Worm (Caenorhabditis elegans) whole organism, L4 larva: ENCODE results near the gene srbc-50.

ENCODE experiments used
- R02D3.7 ChIP-seq: fragments of 150-350 bp; sonication (generic microtip); optimal IDR thresholded peaks from 3 replicates; lab custom pipeline; 2014; ENCODE audit warnings: missing biosample characterization, missing genetic modification characterization
- Y75B8A.6 ChIP-seq: fragments of 200-800 bp; sonication (Bioruptor generic); IDR thresholded peaks from 2 replicates; pipeline ENCODE4 v1.3.6; 2022; ENCODE audit warnings: missing genetic modification reagents, missing genetic modification characterization, missing compliant biosample characterization
- aha-1 ChIP-seq: fragments of 150-350 bp; peaks from one replicate; lab custom pipeline; 2014; ENCODE audit warnings: missing biosample characterization, missing genetic modification characterization
- ceh-44 ChIP-seq: fragments of 200-800 bp; sonication (Bioruptor generic); IDR thresholded peaks from 2 replicates; pipeline ENCODE4 v1.3.6; 2022; ENCODE audit warnings: missing genetic modification reagents, missing genetic modification characterization, missing compliant biosample characterization
- ceh-82 ChIP-seq: sonication (generic microtip); optimal IDR thresholded peaks from 2 replicates; lab custom pipeline; 2017; ENCODE audit warnings: missing biosample characterization, missing genetic modification characterization
- daf-16 ChIP-seq, 3 experiments: sonication (generic microtip); optimal IDR thresholded peaks; 2 replicates each; lab custom pipeline; 2016 to 2017; ENCODE audit warnings: missing genetic modification characterization in 3 of 3, missing genetic modification reagents in 3 of 3, mild to moderate bottlenecking in 2 of 3, missing compliant biosample characterization in 2 of 3, missing biosample characterization in 1 of 3, moderate library complexity in 1 of 3
- daf-19 ChIP-seq: fragments of 200-800 bp; sonication (Bioruptor generic); conservative IDR thresholded peaks from 2 replicates; pipeline ENCODE4 v1.3.6; 2022; ENCODE audit warnings: missing genetic modification characterization, missing compliant biosample characterization
- dmd-6 ChIP-seq: fragments of 200-800 bp; sonication (Bioruptor generic); IDR thresholded peaks from 2 replicates; pipeline ENCODE4 v1.3.6; 2022; ENCODE audit warnings: missing genetic modification reagents, missing genetic modification characterization, missing compliant biosample characterization
- dmd-8 ChIP-seq: fragments of 200-800 bp; sonication (Bioruptor generic); IDR thresholded peaks from 2 replicates; pipeline ENCODE4 v1.3.6; 2022; ENCODE audit warnings: missing genetic modification characterization, missing compliant biosample characterization
- dmd-9 ChIP-seq: fragments of 200-800 bp; sonication (Bioruptor generic); IDR thresholded peaks from 2 replicates; pipeline ENCODE4 v1.3.6; 2022; ENCODE audit warnings: missing genetic modification reagents, missing genetic modification characterization, missing compliant biosample characterization
- duxl-1 ChIP-seq: sonication (generic microtip); optimal IDR thresholded peaks from 2 replicates; lab custom pipeline; 2016; ENCODE audit warnings: mild to moderate bottlenecking, missing genetic modification characterization, moderate library complexity, missing compliant biosample characterization; ENCODE audit not compliant: poor library complexity
- egl-43 ChIP-seq: fragments of 200-800 bp; sonication (Bioruptor generic); IDR thresholded peaks from 2 replicates; pipeline ENCODE4 v1.3.6; 2022; ENCODE audit warnings: missing genetic modification reagents, missing genetic modification characterization, missing compliant biosample characterization
- fos-1 ChIP-seq: fragments of 150-350 bp; optimal IDR thresholded peaks from 2 replicates; lab custom pipeline; 2014; ENCODE audit warnings: missing biosample characterization, missing genetic modification characterization
- lin-13 ChIP-seq: fragments of 150-350 bp; optimal IDR thresholded peaks from 2 replicates; lab custom pipeline; 2014; ENCODE audit warnings: missing biosample characterization, missing genetic modification reagents, missing genetic modification characterization
- mdl-1 ChIP-seq, 2 experiments: fragments of 150-350 bp in 1 of 2; sonication (generic microtip) in 1 of 2; optimal IDR thresholded peaks; 2 replicates each; lab custom pipeline; 2014 to 2017; ENCODE audit warnings: missing biosample characterization in 2 of 2, missing genetic modification characterization in 2 of 2
- mep-1 ChIP-seq: fragments of 150-350 bp; sonication (generic microtip); optimal IDR thresholded peaks from 3 replicates; lab custom pipeline; 2014; ENCODE audit warnings: missing biosample characterization, missing genetic modification characterization
- mes-2 ChIP-seq: sonication (generic microtip); optimal IDR thresholded peaks from 2 replicates; lab custom pipeline; 2016; ENCODE audit warnings: missing genotype, mild to moderate bottlenecking, missing genetic modification characterization, missing compliant biosample characterization; ENCODE audit not compliant: poor library complexity, severe bottlenecking
- mxl-2 ChIP-seq: fragments of 200-800 bp; sonication (Bioruptor generic); conservative IDR thresholded peaks from 2 replicates; pipeline ENCODE4 v1.3.6; 2022; ENCODE audit warnings: missing genetic modification reagents, missing genetic modification characterization, missing compliant biosample characterization
- mxl-3 ChIP-seq: fragments of 200-800 bp; sonication (Bioruptor generic); optimal IDR thresholded peaks from 2 replicates; lab custom pipeline; 2018; ENCODE audit warnings: mild to moderate bottlenecking, missing genetic modification characterization, missing compliant biosample characterization
- nhr-111 ChIP-seq: fragments of 200-800 bp; sonication (Bioruptor generic); optimal IDR thresholded peaks from 2 replicates; lab custom pipeline; 2018; ENCODE audit warnings: mild to moderate bottlenecking, missing genetic modification characterization, missing compliant biosample characterization
- nhr-28 ChIP-seq: fragments of 150-350 bp; optimal IDR thresholded peaks from 2 replicates; lab custom pipeline; 2014; ENCODE audit warnings: missing biosample characterization, missing genetic modification characterization
- nhr-77 ChIP-seq: fragments of 150-350 bp; optimal IDR thresholded peaks from 2 replicates; lab custom pipeline; 2014; ENCODE audit warnings: missing biosample characterization, missing genetic modification characterization
- sdz-12 ChIP-seq: fragments of 200-800 bp; sonication (Bioruptor generic); optimal IDR thresholded peaks from 2 replicates; lab custom pipeline; 2018; ENCODE audit warnings: mild to moderate bottlenecking, missing genetic modification characterization, missing compliant biosample characterization
- snpc-1.2 ChIP-seq: fragments of 200-800 bp; sonication (Bioruptor generic); IDR thresholded peaks from 2 replicates; pipeline ENCODE4 v1.3.6; 2022; ENCODE audit warnings: missing genetic modification reagents, missing genetic modification characterization, missing compliant biosample characterization
- tag-97 ChIP-seq: fragments of 200-800 bp; sonication (Bioruptor generic); IDR thresholded peaks from 2 replicates; pipeline ENCODE4 v1.3.6; 2022; ENCODE audit warnings: missing genetic modification characterization, missing compliant biosample characterization
- unc-62 ChIP-seq, 3 experiments: fragments of 150-350 bp in 1 of 3; sonication (generic microtip); optimal IDR thresholded peaks in 2 of 3; peaks in 1 of 3; 1 replicate in 1 of 3; 2 replicates in 2 of 3; lab custom pipeline; 2014 to 2017; ENCODE audit warnings: missing biosample characterization in 3 of 3, missing genetic modification characterization in 3 of 3, missing genetic modification reagents in 3 of 3, missing genotype in 1 of 3

Gene srbc-50

ce11 chrV:15779128-15779729 lies 45.5 kb downstream of the srbc-50 start, which contains the start of the genes nhr-285 and irld-52:
Gene nhr-285, minus strand, starts transcription at chrV:15779228.
Gene irld-52, plus strand, starts transcription at chrV:15779679.
- TF ChIP-seq daf-19 (GFP tag; lab: Robert Waterston, UW): no peak
- no peak for TF ChIP-seq ceh-44 (GFP tag; lab: Robert Waterston, UW)
- TF ChIP-seq aha-1: no peak
- no peak for TF ChIP-seq snpc-1.2
- no peak for TF ChIP-seq egl-43
- no peak for TF ChIP-seq sdz-12 (GFP tag; lab: Kevin White, UChicago)
- no peak for TF ChIP-seq unc-62 (GFP tag; optimal IDR thresholded peaks at IDR 0.05 in 1 of 2; lab: Kevin White, UChicago)
- TF ChIP-seq unc-62 (tag; optimal IDR thresholded peaks at IDR 0.05; lab: Kevin White, UChicago): no peak
- no peak for TF ChIP-seq mxl-2 (GFP tag; lab: Robert Waterston, UW)
- no peak for TF ChIP-seq nhr-77 (tag; lab: Kevin White, UChicago)
- no peak for TF ChIP-seq mep-1 (tag; lab: Kevin White, UChicago)
- no peak for TF ChIP-seq nhr-111
- no peak for TF ChIP-seq dmd-8 (GFP tag; lab: Robert Waterston, UW)

ce11 chrV:15776651-15777050 lies 48.1 kb downstream of the srbc-50 start, which contains the start of gene nhr-283:
Gene nhr-283, minus strand, starts transcription at chrV:15776751.
- no peak for TF ChIP-seq R02D3.7
- peak in 1 of 2 experiments; percentile 55 for TF ChIP-seq unc-62 (GFP tag; optimal IDR thresholded peaks at IDR 0.05 in 1 of 2; lab: Kevin White, UChicago)
- TF ChIP-seq unc-62 (tag; optimal IDR thresholded peaks at IDR 0.05; lab: Kevin White, UChicago): no peak
- TF ChIP-seq, all 104 proteins: peak for 1

- TF ChIP-seq fos-1 (tag; lab: Kevin White, UChicago): no peak
- no peak for TF ChIP-seq ceh-82 (tag; lab: Kevin White, UChicago)
- peak; percentile 16 to 53 for TF ChIP-seq mdl-1 (tag; optimal IDR thresholded peaks at IDR 0.05; lab: Kevin White, UChicago)
- TF ChIP-seq duxl-1: no peak
- TF ChIP-seq lin-13 (GFP tag; lab: Kevin White, UChicago): no peak
- TF ChIP-seq mxl-3 (GFP tag; lab: Kevin White, UChicago): peak; percentile 80
- TF ChIP-seq nhr-28: peak; percentile 21
- no peak for TF ChIP-seq mes-2 (tag; lab: Kevin White, UChicago)
- TF ChIP-seq dmd-6 (GFP tag; lab: Robert Waterston, UW): peak; percentile 46; the same call in 1 of the 2 replicates
- TF ChIP-seq tag-97 (GFP tag; lab: Robert Waterston, UW): no peak
- TF ChIP-seq daf-16 (GFP tag; optimal IDR thresholded peaks at IDR 0.05; lab: Kevin White, UChicago): no peak
- TF ChIP-seq daf-16 (tag; optimal IDR thresholded peaks at IDR 0.05; lab: Kevin White, UChicago): peak; percentile 55
- TF ChIP-seq Y75B8A.6 (GFP tag; lab: Robert Waterston, UW): no peak
- no peak for TF ChIP-seq dmd-9 (GFP tag; lab: Robert Waterston, UW)
Measured at ce11 chrV:15773941-15774340, 50.8 kb downstream of the srbc-50 start.
